Worm (Caenorhabditis elegans) whole organism, L4 larva: ENCODE results near the gene noa-1.

Experiments used
- R02D3.7 ChIP-seq: fragments of 150-350 bp; sonication (generic microtip); optimal IDR thresholded peaks from 3 replicates; lab custom pipeline; 2014; ENCODE audit warnings: missing biosample characterization, missing genetic modification characterization
- mdl-1 ChIP-seq, 2 experiments: fragments of 150-350 bp in 1 of 2; sonication (generic microtip) in 1 of 2; optimal IDR thresholded peaks; 2 replicates each; lab custom pipeline; 2014 to 2017; ENCODE audit warnings: missing biosample characterization in 2 of 2, missing genetic modification characterization in 2 of 2

DNA sequence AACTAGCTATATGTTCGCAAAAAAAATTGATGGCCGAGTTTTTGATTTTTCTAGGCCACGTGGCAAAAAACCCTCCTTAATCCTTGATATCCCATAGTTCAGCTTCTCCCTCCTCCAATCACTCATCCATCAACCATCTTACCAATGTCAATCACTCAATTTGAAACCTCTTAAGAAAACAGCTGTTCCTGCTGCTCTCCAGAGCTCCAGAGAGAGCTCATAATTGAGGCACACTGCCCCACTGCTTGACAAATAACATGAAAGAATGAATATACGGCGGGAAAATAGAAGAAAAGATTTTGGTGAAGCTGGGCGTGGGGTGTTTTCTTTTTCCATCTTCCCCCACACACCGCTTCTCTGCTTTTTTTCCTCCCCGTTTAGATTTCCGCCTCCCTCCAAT is 40.3 kb downstream of the noa-1 start:
- TF ChIP-seq R02D3.7, result no peak
- TF ChIP-seq mdl-1 (tag; optimal IDR thresholded peaks at IDR 0.05; lab: Kevin White, UChicago), result no peak
